Fruit fly (Drosophila melanogaster): ENCODE data around the gene Lar.

Lar gene

dm6 chr2L:19572496-19573317 is 13.7 kb upstream of the Lar start:
- TF ChIP-seq bab1 (GFP tag; optimal IDR thresholded peaks at IDR 0.05) = peak; percentile 52
- peak; percentile 16 for TF ChIP-seq pad (GFP tag; optimal IDR thresholded peaks at IDR 0.05)
- TF ChIP-seq CG7101 (tag; optimal IDR thresholded peaks at IDR 0.05) = peak; percentile 42
- no peak for TF ChIP-seq CG7045 (GFP tag; optimal IDR thresholded peaks at IDR 0.05)
- TF ChIP-seq ovo (GFP tag; optimal IDR thresholded peaks at IDR 0.05) = peak; percentile 70
- TF ChIP-seq CG14711 (tag; optimal IDR thresholded peaks at IDR 0.05) = peak; percentile 32
- TF ChIP-seq kay (GFP tag; ENCODE audit: borderline replicate concordance) = no peak

- no peak for TF ChIP-seq cnc (optimal IDR thresholded peaks at IDR 0.05)
- TF ChIP-seq Hr96 (GFP tag; optimal IDR thresholded peaks at IDR 0.05) = no peak
- TF ChIP-seq CG5204 (GFP tag; optimal IDR thresholded peaks at IDR 0.05) = no peak
- TF ChIP-seq cic (GFP tag; optimal IDR thresholded peaks at IDR 0.05) = no peak
- TF ChIP-seq kay (GFP tag; ENCODE audit: borderline replicate concordance) = no peak
- TF ChIP-seq tj (GFP tag; optimal IDR thresholded peaks at IDR 0.05) = no peak
- TF ChIP-seq ovo (GFP tag; optimal IDR thresholded peaks at IDR 0.05) = no peak
- no peak for TF ChIP-seq bab1 (GFP tag; optimal IDR thresholded peaks at IDR 0.05)
- no peak for TF ChIP-seq CG7101 (tag; optimal IDR thresholded peaks at IDR 0.05)
- no peak for TF ChIP-seq Clk (GFP tag; optimal IDR thresholded peaks at IDR 0.05)
- TF ChIP-seq Mnt (GFP tag; optimal IDR thresholded peaks at IDR 0.05) = no peak
Measured at dm6 chr2L:19574364-19574763, 12.1 kb upstream of the Lar start.

dm6 chr2L:19574959-19575625 is 11.3 kb upstream of the Lar start:
- TF ChIP-seq pad (GFP tag; optimal IDR thresholded peaks at IDR 0.05) (peak; percentile 98), ovo (GFP tag; optimal IDR thresholded peaks at IDR 0.05) (no peak), CG14711 (tag; optimal IDR thresholded peaks at IDR 0.05) (peak; percentile 57)

dm6 chr2L:19575626-19576298 is 10.7 kb upstream of the Lar start:
- peak; percentile 66 for TF ChIP-seq CG11617 (GFP tag; optimal IDR thresholded peaks at IDR 0.05)
- peak; percentile 75 for TF ChIP-seq CG12768 (GFP tag; optimal IDR thresholded peaks at IDR 0.05)
- TF ChIP-seq bab1 (GFP tag; optimal IDR thresholded peaks at IDR 0.05) = peak; percentile 28
- no peak for TF ChIP-seq cnc (optimal IDR thresholded peaks at IDR 0.05)
- TF ChIP-seq tj (GFP tag; optimal IDR thresholded peaks at IDR 0.05) = peak; percentile 79
- no peak for TF ChIP-seq pad (GFP tag; optimal IDR thresholded peaks at IDR 0.05)
- peak; percentile 22 for TF ChIP-seq CG1620 (GFP tag; optimal IDR thresholded peaks at IDR 0.05)
- TF ChIP-seq Crg-1 (GFP tag; optimal IDR thresholded peaks at IDR 0.05) = no peak
- TF ChIP-seq CG7101 (tag; optimal IDR thresholded peaks at IDR 0.05) = peak; percentile 73
- TF ChIP-seq Clk (GFP tag; optimal IDR thresholded peaks at IDR 0.05) = peak; percentile 40
- peak; percentile 83 for TF ChIP-seq ovo (GFP tag; optimal IDR thresholded peaks at IDR 0.05)
- TF ChIP-seq toe (GFP tag; optimal IDR thresholded peaks at IDR 0.05) = peak; percentile 68
- peak; percentile 61 for TF ChIP-seq CG33017 (tag; optimal IDR thresholded peaks at IDR 0.05)
- peak; percentile 83 for TF ChIP-seq CG7045 (GFP tag; optimal IDR thresholded peaks at IDR 0.05)
- TF ChIP-seq CG5204 (GFP tag; optimal IDR thresholded peaks at IDR 0.05) = peak; percentile 69
- TF ChIP-seq Hr96 (GFP tag; optimal IDR thresholded peaks at IDR 0.05) = peak; percentile 72
- no peak for TF ChIP-seq cic (GFP tag; optimal IDR thresholded peaks at IDR 0.05)
- peak; percentile 43 for TF ChIP-seq Mnt (GFP tag; optimal IDR thresholded peaks at IDR 0.05)
- TF ChIP-seq CG14711 (tag; optimal IDR thresholded peaks at IDR 0.05) = peak; percentile 73
- no peak for TF ChIP-seq kay (GFP tag; ENCODE audit: borderline replicate concordance)

- no peak for TF ChIP-seq ovo (GFP tag; optimal IDR thresholded peaks at IDR 0.05)
- TF ChIP-seq CG7045 (GFP tag; optimal IDR thresholded peaks at IDR 0.05) = no peak
- no peak for TF ChIP-seq Clk (GFP tag; optimal IDR thresholded peaks at IDR 0.05)
- TF ChIP-seq tj (GFP tag; optimal IDR thresholded peaks at IDR 0.05) = peak; percentile 31
- TF ChIP-seq pad (GFP tag; optimal IDR thresholded peaks at IDR 0.05) = no peak
- no peak for TF ChIP-seq cnc (optimal IDR thresholded peaks at IDR 0.05)
- no peak for TF ChIP-seq CG12768 (GFP tag; optimal IDR thresholded peaks at IDR 0.05)
- peak; percentile 100 for TF ChIP-seq cic (GFP tag; optimal IDR thresholded peaks at IDR 0.05)
- no peak for TF ChIP-seq CG5204 (GFP tag; optimal IDR thresholded peaks at IDR 0.05)
- peak; percentile 11 for TF ChIP-seq toe (GFP tag; optimal IDR thresholded peaks at IDR 0.05)
- peak; percentile 47 for TF ChIP-seq Hr96 (GFP tag; optimal IDR thresholded peaks at IDR 0.05)
- TF ChIP-seq CG33017 (tag; optimal IDR thresholded peaks at IDR 0.05) = peak; percentile 31
- no peak for TF ChIP-seq CG7101 (tag; optimal IDR thresholded peaks at IDR 0.05)
- TF ChIP-seq Mnt (GFP tag; optimal IDR thresholded peaks at IDR 0.05) = peak; percentile 60
- no peak for TF ChIP-seq CG1620 (GFP tag; optimal IDR thresholded peaks at IDR 0.05)
- TF ChIP-seq CG14711 (tag; optimal IDR thresholded peaks at IDR 0.05) = no peak
- TF ChIP-seq kay (GFP tag; ENCODE audit: borderline replicate concordance) = no peak
- no peak for TF ChIP-seq bab1 (GFP tag; optimal IDR thresholded peaks at IDR 0.05)
- TF ChIP-seq CG11617 (GFP tag; optimal IDR thresholded peaks at IDR 0.05) = peak; percentile 5
- TF ChIP-seq Crg-1 (GFP tag; optimal IDR thresholded peaks at IDR 0.05) = peak; percentile 40
Measured at dm6 chr2L:19576299-19576971, 10.0 kb upstream of the Lar start.

Data from whole organism, adult.